Worm (Caenorhabditis elegans): Measurements from ENCODE around the gene C34D4.2.

Gene C34D4.2

ce11 chrIV:7121313-7122055 lies 33.0 kb upstream of the C34D4.2 start, which contains the start of the genes C34D4.10 and str-48:
C34D4.10 (minus strand) TSS chrIV:7121413.
str-48 (plus strand) TSS chrIV:7122005.
- TF ChIP-seq nhr-11 (tag; optimal IDR thresholded peaks at IDR 0.05) (no peak), elt-3 (tag; optimal IDR thresholded peaks at IDR 0.05) (no peak), elt-1 (tag; optimal IDR thresholded peaks at IDR 0.05) (no peak), mab-5 (tag; optimal IDR thresholded peaks at IDR 0.05) (no peak), peb-1 (tag; optimal IDR thresholded peaks at IDR 0.05) (no peak), unc-62 (GFP tag; optimal IDR thresholded peaks at IDR 0.05) (no peak), nhr-21 (tag; optimal IDR thresholded peaks at IDR 0.05) (no peak), mbf-1 (tag; optimal IDR thresholded peaks at IDR 0.05) (no peak), ceh-16 (tag; optimal IDR thresholded peaks at IDR 0.05) (no peak)

- TF ChIP-seq lin-39 (tag; optimal IDR thresholded peaks at IDR 0.05) (no peak), nhr-23 (tag; optimal IDR thresholded peaks at IDR 0.05) (no peak), mbf-1 (tag; optimal IDR thresholded peaks at IDR 0.05) (no peak), blmp-1 (tag; optimal IDR thresholded peaks at IDR 0.05; ENCODE audit: insufficient read depth) (peak; percentile 43), sma-9 (GFP tag; optimal IDR thresholded peaks at IDR 0.05) (peak; percentile 44), sma-9 (tag; optimal IDR thresholded peaks at IDR 0.05) (no peak), ztf-11 (tag; optimal IDR thresholded peaks at IDR 0.05) (no peak), nhr-129 (tag; optimal IDR thresholded peaks at IDR 0.05) (peak; percentile 37), mab-5 (tag; optimal IDR thresholded peaks at IDR 0.05) (no peak), nhr-25 (tag; optimal IDR thresholded peaks at IDR 0.05) (peak; percentile 72), nhr-12 (tag; optimal IDR thresholded peaks at IDR 0.05) (no peak), mdl-1 (tag; optimal IDR thresholded peaks at IDR 0.05) (no peak), lin-13 (GFP tag; optimal IDR thresholded peaks at IDR 0.05) (no peak), ceh-82 (tag; optimal IDR thresholded peaks at IDR 0.05) (no peak), zag-1 (tag; optimal IDR thresholded peaks at IDR 0.05) (no peak), egl-27 (tag; optimal IDR thresholded peaks at IDR 0.05) (no peak), unc-55 (GFP tag; optimal IDR thresholded peaks at IDR 0.05) (no peak), alr-1 (tag; optimal IDR thresholded peaks at IDR 0.05) (no peak), nhr-237 (tag; optimal IDR thresholded peaks at IDR 0.05) (no peak), ZK546.5 (tag; optimal IDR thresholded peaks at IDR 0.05) (no peak), F13H6.1 (tag; optimal IDR thresholded peaks at IDR 0.05) (no peak), lin-11 (tag; optimal IDR thresholded peaks at IDR 0.05) (no peak), sma-3 (GFP tag; optimal IDR thresholded peaks at IDR 0.05) (peak; percentile 74), elt-3 (tag; optimal IDR thresholded peaks at IDR 0.05) (no peak), nhr-21 (tag; optimal IDR thresholded peaks at IDR 0.05) (peak; percentile 53), Y55F3AM.14 (GFP tag; optimal IDR thresholded peaks at IDR 0.05) (no peak), dmd-4 (tag; optimal IDR thresholded peaks at IDR 0.05) (no peak), snpc-4 (tag; optimal IDR thresholded peaks at IDR 0.05) (no peak), nhr-10 (tag; optimal IDR thresholded peaks at IDR 0.05) (no peak), elt-1 (tag; optimal IDR thresholded peaks at IDR 0.05) (no peak), peb-1 (tag; optimal IDR thresholded peaks at IDR 0.05) (no peak), unc-39 (tag; optimal IDR thresholded peaks at IDR 0.05) (no peak), lsy-2 (tag; optimal IDR thresholded peaks at IDR 0.05) (peak in 1 of 2 experiments; percentile 23), ztf-1 (GFP tag; conservative IDR thresholded peaks at IDR 0.05) (no peak)
Measured at ce11 chrIV:7131780-7132179, 22.7 kb upstream of the C34D4.2 start, which contains the start of gene grsp-3. grsp-3 (minus strand) TSS chrIV:7131928.

ce11 chrIV:7133140-7133539 lies 21.3 kb upstream of the C34D4.2 start, which contains the start of gene cyn-12:
cyn-12 (minus strand) TSS chrIV:7133217.
- TF ChIP-seq gmeb-1 (tag; optimal IDR thresholded peaks at IDR 0.05) (peak; percentile 9), egl-27 (tag; optimal IDR thresholded peaks at IDR 0.05) (no peak), unc-62 (GFP tag; optimal IDR thresholded peaks at IDR 0.05) (no peak), nhr-11 (tag; optimal IDR thresholded peaks at IDR 0.05) (no peak), C34F6.9 (tag; optimal IDR thresholded peaks at IDR 0.05) (peak; percentile 33), sma-3 (GFP tag; optimal IDR thresholded peaks at IDR 0.05) (peak; percentile 37), ztf-4 (tag; optimal IDR thresholded peaks at IDR 0.05) (no peak), blmp-1 (tag; optimal IDR thresholded peaks at IDR 0.05; ENCODE audit: insufficient read depth) (no peak), ama-1 (optimal IDR thresholded peaks at IDR 0.05) (no peak), peb-1 (tag; optimal IDR thresholded peaks at IDR 0.05) (no peak), dmd-4 (tag; optimal IDR thresholded peaks at IDR 0.05) (no peak), nhr-10 (tag; optimal IDR thresholded peaks at IDR 0.05) (no peak), sem-4 (tag; optimal IDR thresholded peaks at IDR 0.05) (no peak), F13H6.1 (tag; optimal IDR thresholded peaks at IDR 0.05) (no peak), skn-1 (tag; optimal IDR thresholded peaks at IDR 0.05) (no peak), lsy-2 (tag; optimal IDR thresholded peaks at IDR 0.05) (peak in 1 of 2 experiments; percentile 52), unc-39 (tag; optimal IDR thresholded peaks at IDR 0.05) (no peak), ztf-11 (tag; optimal IDR thresholded peaks at IDR 0.05) (no peak), mab-5 (tag; optimal IDR thresholded peaks at IDR 0.05) (no peak), R02D3.7 (tag; optimal IDR thresholded peaks at IDR 0.05) (no peak), sma-9 (GFP tag; optimal IDR thresholded peaks at IDR 0.05) (no peak), sma-9 (tag; optimal IDR thresholded peaks at IDR 0.05) (no peak), nhr-23 (tag; optimal IDR thresholded peaks at IDR 0.05) (no peak), mdl-1 (tag; optimal IDR thresholded peaks at IDR 0.05) (no peak), elt-1 (tag; optimal IDR thresholded peaks at IDR 0.05) (no peak), nhr-12 (tag; optimal IDR thresholded peaks at IDR 0.05) (no peak), aly-2 (tag; optimal IDR thresholded peaks at IDR 0.05) (no peak), elt-3 (tag; optimal IDR thresholded peaks at IDR 0.05) (no peak), mbf-1 (tag; optimal IDR thresholded peaks at IDR 0.05) (no peak), lin-39 (tag; optimal IDR thresholded peaks at IDR 0.05) (no peak), ceh-16 (tag; optimal IDR thresholded peaks at IDR 0.05) (no peak), nhr-237 (tag; optimal IDR thresholded peaks at IDR 0.05) (no peak)

All from whole organism, L2 larva.